Worm (Caenorhabditis elegans): ENCODE results near the gene T04F8.3.

The T04F8.3 gene

DNA sequence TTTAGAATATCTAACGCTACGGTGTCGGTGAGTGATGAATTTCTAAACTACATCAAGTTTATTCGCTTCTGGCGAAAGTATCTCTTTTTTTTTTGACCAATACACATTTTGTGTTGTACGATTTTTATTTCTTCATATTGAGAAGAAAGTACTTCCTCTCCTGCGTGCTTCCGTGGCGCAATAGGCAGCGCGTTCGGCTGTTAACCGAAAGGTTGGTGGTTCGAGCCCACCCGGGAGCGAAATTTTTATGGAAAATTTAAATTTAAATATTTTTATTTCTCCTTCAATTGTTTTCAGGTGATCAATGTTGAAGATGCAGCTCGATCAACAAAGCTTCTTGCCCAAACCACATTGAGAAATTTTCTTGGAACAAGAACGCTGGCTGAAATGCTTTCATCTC lies 12.9 kb upstream of the T04F8.3 start:
- TF ChIP-seq ZK337.2 (GFP tag; IDR thresholded peaks at IDR 0.05) (0 out of 2 replicates have a peak, but pooled peaks have one; percentile 29), Y5F2A.4 (GFP tag; optimal IDR thresholded peaks at IDR 0.05) (no peak), daf-12 (tag; optimal IDR thresholded peaks at IDR 0.05) (no peak), lin-39 (tag; optimal IDR thresholded peaks at IDR 0.05) (no peak), php-3 (GFP tag; IDR thresholded peaks at IDR 0.05) (peak; percentile 33; the same call in 1 of the 2 replicates), R02D3.7 (tag; optimal IDR thresholded peaks at IDR 0.05) (no peak), cey-2 (tag; optimal IDR thresholded peaks at IDR 0.05; ENCODE audit: borderline replicate concordance, insufficient read depth) (no peak), Y48G9A.11 (GFP tag; IDR thresholded peaks at IDR 0.05) (peak; percentile 60; the same call in 1 of the 2 replicates), mdl-1 (tag; optimal IDR thresholded peaks at IDR 0.05) (no peak), dmd-8 (GFP tag; IDR thresholded peaks at IDR 0.05) (peak; percentile 73; the same call in 1 of the 2 replicates), dpl-1 (GFP tag; optimal IDR thresholded peaks at IDR 0.05) (no peak), nhr-237 (tag; optimal IDR thresholded peaks at IDR 0.05) (no peak), aly-2 (tag; optimal IDR thresholded peaks at IDR 0.05) (no peak), ctbp-1 (GFP tag; IDR thresholded peaks at IDR 0.05) (peak; percentile 54; the same call in 1 of the 2 replicates), saeg-2 (GFP tag; IDR thresholded peaks at IDR 0.05) (no peak), snpc-4 (tag; optimal IDR thresholded peaks at IDR 0.05) (no peak), nhr-11 (tag; optimal IDR thresholded peaks at IDR 0.05) (no peak), hlh-11 (tag; optimal IDR thresholded peaks at IDR 0.05) (peak; percentile 41), F37D6.2 (tag; optimal IDR thresholded peaks at IDR 0.05) (no peak), ceh-32 (tag; optimal IDR thresholded peaks at IDR 0.05; ENCODE audit: poor library complexity) (no peak), unc-62 (GFP tag; optimal IDR thresholded peaks at IDR 0.05 in 1 of 2) (no peak), unc-62 (tag; optimal IDR thresholded peaks at IDR 0.05) (no peak), egl-27 (tag; optimal IDR thresholded peaks at IDR 0.05) (no peak), pqm-1 (tag; optimal IDR thresholded peaks at IDR 0.05) (no peak), dmd-9 (GFP tag; IDR thresholded peaks at IDR 0.05) (no peak), dmd-6 (GFP tag; IDR thresholded peaks at IDR 0.05) (0 out of 2 replicates have a peak, but pooled peaks have one; percentile 38), set-16 (GFP tag; IDR thresholded peaks at IDR 0.05) (no peak), fos-1 (tag; optimal IDR thresholded peaks at IDR 0.05) (no peak), egl-43 (GFP tag; IDR thresholded peaks at IDR 0.05) (peak; percentile 88), nhr-10 (tag; optimal IDR thresholded peaks at IDR 0.05) (no peak), aha-1 (tag) (no peak), nhr-76 (tag; optimal IDR thresholded peaks at IDR 0.05) (no peak), jun-1 (tag; optimal IDR thresholded peaks at IDR 0.05) (no peak), duxl-1 (tag; optimal IDR thresholded peaks at IDR 0.05; ENCODE audit: poor library complexity) (peak; percentile 43), dve-1 (tag; optimal IDR thresholded peaks at IDR 0.05; ENCODE audit: insufficient read depth) (peak; percentile 31), lin-1 (GFP tag; IDR thresholded peaks at IDR 0.05) (0 out of 2 replicates have a peak, but pooled peaks have one; percentile 45), ztf-11 (tag; optimal IDR thresholded peaks at IDR 0.05) (no peak), mxl-2 (GFP tag; conservative IDR thresholded peaks at IDR 0.05) (no peak), D1046.2 (GFP tag; IDR thresholded peaks at IDR 0.05) (0 out of 2 replicates have a peak, but pooled peaks have one; percentile 76), hmg-1.1 (GFP tag; IDR thresholded peaks at IDR 0.05) (peak; percentile 67), sdz-12 (GFP tag; optimal IDR thresholded peaks at IDR 0.05) (peak; percentile 24), vab-7 (GFP tag; IDR thresholded peaks at IDR 0.05) (peak; percentile 72), ZK546.5 (tag; optimal IDR thresholded peaks at IDR 0.05) (no peak), mdt-29 (GFP tag; IDR thresholded peaks at IDR 0.05) (no peak; the same call in 1 of the 2 replicates), ceh-62 (tag; optimal IDR thresholded peaks at IDR 0.05) (no peak), nhr-111 (GFP tag; optimal IDR thresholded peaks at IDR 0.05) (no peak), tag-97 (GFP tag; IDR thresholded peaks at IDR 0.05) (no peak), zip-2 (tag; optimal IDR thresholded peaks at IDR 0.05) (no peak), arid-1 (GFP tag; conservative IDR thresholded peaks at IDR 0.05) (peak; percentile 76), mxl-3 (GFP tag; optimal IDR thresholded peaks at IDR 0.05) (no peak), ceh-28 (tag; optimal IDR thresholded peaks at IDR 0.05) (no peak), madf-5 (GFP tag; IDR thresholded peaks at IDR 0.05) (0 out of 4 replicates have a peak, but pooled peaks have one; percentile 14 to 76)

Data from whole organism, L4 larva.